Fruit fly (Drosophila melanogaster) whole organism, wandering third instar larva: Measurements from ENCODE around the gene Pmm2.
A peak's percentile ranks its signal among the peaks of the same experiment; 100 is the strongest.

Experiments
- CG32264 ChIP-seq: fragments of 200-800 bp; sonication (Bioruptor generic); optimal IDR thresholded peaks from 2 replicates; lab custom pipeline; 2016; ENCODE audit warnings: missing biosample characterization, missing genetic modification characterization
- CG9705 ChIP-seq: fragments of 200-800 bp; sonication (Bioruptor generic); optimal IDR thresholded peaks from 2 replicates; lab custom pipeline; 2018; ENCODE audit warnings: missing biosample characterization, mild to moderate bottlenecking, missing genetic modification characterization
- Dfd ChIP-seq: fragments of >200 bp; optimal IDR thresholded peaks from 2 replicates; lab custom pipeline; 2017; ENCODE audit warnings: missing biosample characterization, missing genetic modification characterization
- Dif ChIP-seq: fragments of 200-275, 200-300 bp; sonication (Bioruptor generic); optimal IDR thresholded peaks from 2 replicates; lab custom pipeline; 2018; ENCODE audit warnings: missing biosample characterization, missing genetic modification characterization; ENCODE audit not compliant: partially characterized antibody
- GATAd ChIP-seq: sonication (Bioruptor generic); optimal IDR thresholded peaks from 2 replicates; lab custom pipeline; 2016; ENCODE audit warnings: missing biosample characterization, missing genetic modification characterization
- HLH106 ChIP-seq: fragments of 200-800 bp; optimal IDR thresholded peaks from 3 replicates; lab custom pipeline; 2019; ENCODE audit warnings: missing biosample characterization, mild to moderate bottlenecking, missing genetic modification characterization, moderate library complexity
- Hnf4 ChIP-seq: fragments of 200-800 bp; sonication (Bioruptor generic); optimal IDR thresholded peaks from 2 replicates; lab custom pipeline; 2016; ENCODE audit warnings: missing biosample characterization, mild to moderate bottlenecking, missing genetic modification characterization
- Myc ChIP-seq: fragments of >200 bp; optimal IDR thresholded peaks from 2 replicates; lab custom pipeline; 2017
- N ChIP-seq: fragments of >200 bp; optimal IDR thresholded peaks from 2 replicates; lab custom pipeline; 2018; ENCODE audit warnings: missing biosample characterization, missing external identifiers, missing genetic modification characterization
- OdsH ChIP-seq: fragments of 200-800 bp; sonication (Bioruptor generic); optimal IDR thresholded peaks from 2 replicates; lab custom pipeline; 2016; ENCODE audit warnings: missing biosample characterization, mild to moderate bottlenecking, missing genetic modification characterization
- Vsx2 ChIP-seq: fragments of 200-300, 225-300 bp; sonication (Bioruptor generic); optimal IDR thresholded peaks from 2 replicates; lab custom pipeline; 2018; ENCODE audit warnings: missing biosample characterization, missing genetic modification characterization; ENCODE audit not compliant: partially characterized antibody
- br ChIP-seq: fragments of 200-800 bp; sonication (Bioruptor generic); optimal IDR thresholded peaks from 2 replicates; lab custom pipeline; 2016; ENCODE audit warnings: missing biosample characterization, missing genetic modification characterization
- dl ChIP-seq, 2 experiments: fragments of 175-275, 200-275 bp in 1 of 2; fragments of 200-275 bp in 1 of 2; sonication (Bioruptor generic); optimal IDR thresholded peaks; lab custom pipeline; 2018; ENCODE audit warnings: mild to moderate bottlenecking in 2 of 2, missing biosample characterization in 2 of 2, missing genetic modification characterization in 2 of 2, moderate library complexity in 2 of 2; ENCODE audit not compliant: partially characterized antibody in 2 of 2, insufficient read depth in 1 of 2
- dsf ChIP-seq: sonication (Bioruptor generic); optimal IDR thresholded peaks from 2 replicates; lab custom pipeline; 2016; ENCODE audit warnings: missing biosample characterization, missing genetic modification characterization, borderline replicate concordance
- foxo ChIP-seq, 2 experiments: fragments of 200-800 bp; sonication (Bioruptor generic); optimal IDR thresholded peaks; 2 replicates in 1 of 2; 3 replicates in 1 of 2; lab custom pipeline; 2016 to 2017; ENCODE audit warnings: missing biosample characterization in 2 of 2, missing genetic modification characterization in 2 of 2
- pan ChIP-seq: fragments of >200 bp; optimal IDR thresholded peaks from 2 replicates; lab custom pipeline; 2017
- psq ChIP-seq: fragments of 200-800 bp; sonication (Bioruptor generic); optimal IDR thresholded peaks from 3 replicates; lab custom pipeline; 2017; ENCODE audit warnings: missing biosample characterization, mild to moderate bottlenecking, missing genetic modification characterization, moderate library complexity
- sage ChIP-seq: fragments of 200-800 bp; sonication (Bioruptor generic); optimal IDR thresholded peaks from 2 replicates; lab custom pipeline; 2016; ENCODE audit warnings: missing biosample characterization, mild to moderate bottlenecking, missing genetic modification characterization
- woc ChIP-seq: sonication (Bioruptor generic); optimal IDR thresholded peaks from 2 replicates; lab custom pipeline; 2016; ENCODE audit warnings: missing biosample characterization, mild to moderate bottlenecking, missing genetic modification characterization

The Pmm2 gene

DNA sequence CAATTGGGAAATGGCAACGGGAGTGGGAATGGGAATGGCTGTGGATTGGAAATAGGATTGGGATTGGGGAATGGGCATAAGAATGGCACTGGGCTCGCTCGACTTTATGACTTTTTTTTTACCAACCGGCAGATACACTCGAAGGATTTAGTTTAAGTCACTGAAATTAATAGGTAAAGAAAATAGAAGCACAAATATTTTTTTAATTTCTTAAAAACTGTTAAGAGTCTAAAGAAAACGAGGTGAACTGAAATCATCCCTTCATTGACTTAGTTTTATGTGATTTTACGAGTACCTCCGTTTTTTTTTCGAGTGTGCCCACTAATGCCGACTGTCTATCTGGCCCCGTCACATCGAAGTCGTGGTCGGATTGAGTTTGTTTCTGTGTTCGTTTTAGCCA is 40.5 kb downstream of the Pmm2 start:
- TF ChIP-seq Myc (lab: Kevin White, UChicago) (no peak), Dfd (GFP tag; lab: Kevin White, UChicago) (no peak)

DNA sequence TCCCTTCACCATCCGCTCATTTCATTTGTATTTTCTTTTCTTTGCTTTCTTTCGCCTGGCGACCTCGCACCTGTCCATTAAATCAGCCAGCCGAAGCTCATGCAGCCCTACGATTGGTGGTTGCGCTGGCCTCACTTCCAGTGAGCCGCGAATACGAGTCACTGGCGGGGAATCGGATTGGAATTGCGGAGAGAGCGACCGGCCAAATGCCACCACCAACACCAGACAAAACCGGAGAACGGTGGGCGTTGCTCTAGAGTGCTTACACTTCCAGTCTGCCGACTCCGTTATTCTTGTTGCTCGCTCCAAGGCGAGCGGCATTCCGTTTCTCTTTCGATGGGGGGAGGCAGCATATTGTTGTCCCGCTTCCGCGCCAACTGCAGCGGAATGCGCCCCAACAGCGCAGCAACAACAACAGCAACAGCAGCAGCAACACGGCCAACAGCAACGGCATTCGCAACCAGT is 45.9 kb downstream of the Pmm2 start, which contains the start of gene ara:
Gene ara (plus strand): TSS at position 461 of the 465 bp plus-strand sequence.
- no peak for TF ChIP-seq dsf (GFP tag; lab: Kevin White, UChicago)
- peak in 1 of 2 experiments; percentile 7 for TF ChIP-seq dl (GFP tag; optimal IDR thresholded peaks at IDR 0.05; lab: Kevin White, UChicago; ENCODE audit: insufficient read depth in 1 of 2, partially characterized antibody in 2 of 2)
- TF ChIP-seq CG32264 (GFP tag; lab: Kevin White, UChicago): no peak
- TF ChIP-seq pan (lab: Kevin White, UChicago): no peak
- TF ChIP-seq Dif (GFP tag; lab: Kevin White, UChicago): peak; percentile 39
- no peak for TF ChIP-seq GATAd (GFP tag; lab: Kevin White, UChicago)
- no peak for TF ChIP-seq HLH106 (tag; lab: Kevin White, UChicago)
- no peak for TF ChIP-seq Myc (lab: Kevin White, UChicago)
- no peak for TF ChIP-seq CG9705 (GFP tag; lab: Kevin White, UChicago)
- no peak for TF ChIP-seq Hnf4 (GFP tag; lab: Kevin White, UChicago)
- TF ChIP-seq Vsx2 (GFP tag; lab: Kevin White, UChicago): peak; percentile 61
- no peak for TF ChIP-seq psq (GFP tag; lab: Kevin White, UChicago)

DNA sequence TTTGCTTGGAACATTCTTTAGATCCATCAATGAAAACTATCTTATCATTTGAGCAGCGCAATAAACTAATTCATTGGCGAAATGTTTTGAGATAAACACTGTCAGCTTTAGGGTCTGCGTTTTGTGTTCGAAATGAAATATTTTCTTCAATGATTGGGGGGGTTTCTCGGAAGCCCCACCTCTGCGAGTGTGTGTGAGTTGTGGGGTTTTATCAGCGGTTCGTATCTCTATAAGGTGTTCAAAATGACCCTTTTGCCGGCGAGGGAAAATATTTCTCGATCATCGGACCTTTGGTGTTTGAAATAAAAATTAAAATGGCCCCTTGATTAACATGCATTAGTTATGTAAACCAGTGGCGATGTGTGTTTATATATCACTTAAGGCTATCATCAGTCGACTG is 50.6 kb downstream of the Pmm2 start:
- TF ChIP-seq br (GFP tag; lab: Kevin White, UChicago): no peak
- no peak for TF ChIP-seq foxo (GFP tag; optimal IDR thresholded peaks at IDR 0.05; lab: Kevin White, UChicago)
- TF ChIP-seq CG9705 (GFP tag; lab: Kevin White, UChicago): no peak
- no peak for TF ChIP-seq N (GFP tag; lab: Kevin White, UChicago)
- TF ChIP-seq OdsH (GFP tag; lab: Kevin White, UChicago): no peak
- no peak for TF ChIP-seq sage (GFP tag; lab: Kevin White, UChicago)
- no peak for TF ChIP-seq Dif (GFP tag; lab: Kevin White, UChicago)
- TF ChIP-seq woc (GFP tag; lab: Kevin White, UChicago): no peak
- TF ChIP-seq HLH106 (tag; lab: Kevin White, UChicago): no peak
- TF ChIP-seq Dfd (GFP tag; lab: Kevin White, UChicago): no peak
- TF ChIP-seq GATAd (GFP tag; lab: Kevin White, UChicago): no peak
